Worm (Caenorhabditis elegans) whole organism, L1 larva: Measurements from ENCODE around the gene srw-90.

Experiments used
- C16A3.4 ChIP-seq: fragments of 150-350 bp; optimal IDR thresholded peaks from 2 replicates; lab custom pipeline; 2014; ENCODE audit warnings: missing biosample characterization, missing genetic modification characterization
- C34B4.2 ChIP-seq: sonication (generic microtip); optimal IDR thresholded peaks from 2 replicates; lab custom pipeline; 2017; ENCODE audit warnings: mild to moderate bottlenecking, missing genetic modification characterization, missing compliant biosample characterization
- F16B12.6 ChIP-seq: fragments of 150-350 bp; optimal IDR thresholded peaks from 2 replicates; lab custom pipeline; 2014; ENCODE audit warnings: missing biosample characterization, missing genetic modification characterization
- ama-1 ChIP-seq: fragments of 150-350 bp; optimal IDR thresholded peaks from 2 replicates; lab custom pipeline; 2014
- ceh-8 ChIP-seq: fragments of 200-800 bp; sonication (Bioruptor generic); optimal IDR thresholded peaks from 2 replicates; lab custom pipeline; 2018; ENCODE audit warnings: mild to moderate bottlenecking, missing genetic modification characterization, moderate library complexity, missing compliant biosample characterization
- ceh-82 ChIP-seq, 3 experiments: fragments of 150-350 bp in 1 of 3; sonication (generic microtip) in 2 of 3; optimal IDR thresholded peaks; 2 replicates each; lab custom pipeline; 2014 to 2017; ENCODE audit warnings: missing biosample characterization in 3 of 3, missing genetic modification characterization in 3 of 3
- ceh-88 ChIP-seq: fragments of 200-800 bp; sonication (Bioruptor generic); IDR thresholded peaks from 2 replicates; pipeline ENCODE4 v1.3.6; 2022; ENCODE audit warnings: missing genetic modification characterization, missing compliant biosample characterization
- ceh-90 ChIP-seq: sonication (generic microtip); optimal IDR thresholded peaks from 2 replicates; lab custom pipeline; 2016; ENCODE audit warnings: missing genetic modification characterization, missing compliant biosample characterization
- dsc-1 ChIP-seq: sonication (generic microtip); optimal IDR thresholded peaks from 2 replicates; lab custom pipeline; 2016; ENCODE audit warnings: mild to moderate bottlenecking, missing genetic modification characterization, missing compliant biosample characterization
- efl-1 ChIP-seq, 4 experiments: fragments of 150-350 bp; optimal IDR thresholded peaks in 3 of 4; peaks in 1 of 4; 1 replicate in 1 of 4; 2 replicates in 3 of 4; lab custom pipeline; 2014; ENCODE audit warnings: missing biosample characterization in 2 of 4, missing genetic modification characterization in 2 of 4, missing genetic modification reagents in 2 of 4
- efl-3 ChIP-seq: fragments of 200-800 bp; sonication (Bioruptor generic); optimal IDR thresholded peaks from 2 replicates; lab custom pipeline; 2018; ENCODE audit warnings: mild to moderate bottlenecking, missing genetic modification characterization, missing compliant biosample characterization
- egl-13 ChIP-seq: sonication (generic microtip); optimal IDR thresholded peaks from 2 replicates; lab custom pipeline; 2016; ENCODE audit warnings: missing genotype, missing genetic modification reagents, missing genetic modification characterization, missing compliant biosample characterization
- egl-27 ChIP-seq, 2 experiments: fragments of 150-350 bp in 1 of 2; sonication (generic microtip); optimal IDR thresholded peaks; 3 replicates each; lab custom pipeline; 2017 to 2018; ENCODE audit warnings: missing biosample characterization in 2 of 2, missing genetic modification characterization in 2 of 2, missing genetic modification reagents in 2 of 2
- elt-2 ChIP-seq: sonication (generic microtip); optimal IDR thresholded peaks from 2 replicates; lab custom pipeline; 2016; ENCODE audit warnings: missing genetic modification characterization, mild to moderate bottlenecking, inconsistent platforms, missing compliant biosample characterization, missing genetic modification reagents
- elt-3 ChIP-seq, 6 experiments: fragments of 150-350 bp in 1 of 6; sonication (generic microtip); optimal IDR thresholded peaks; 2 replicates each; lab custom pipeline; 2017 to 2018; ENCODE audit warnings: missing biosample characterization in 6 of 6, missing genetic modification characterization in 6 of 6, inconsistent platforms in 1 of 6
- ets-5 ChIP-seq: fragments of 200-800 bp; sonication (Bioruptor generic); IDR thresholded peaks from 2 replicates; pipeline ENCODE4 v1.3.6; 2022; ENCODE audit warnings: missing genetic modification characterization, missing compliant biosample characterization
- fkh-8 ChIP-seq: sonication (generic microtip); optimal IDR thresholded peaks from 2 replicates; lab custom pipeline; 2016; ENCODE audit warnings: mild to moderate bottlenecking, missing genetic modification characterization, missing compliant biosample characterization
- fos-1 ChIP-seq: fragments of 150-350 bp; optimal IDR thresholded peaks from 2 replicates; lab custom pipeline; 2014; ENCODE audit warnings: missing biosample characterization, missing genetic modification characterization
- grh-1 ChIP-seq: fragments of 200-800 bp; sonication (Bioruptor generic); IDR thresholded peaks from 2 replicates; pipeline ENCODE4 v1.3.6; 2022; ENCODE audit warnings: missing genetic modification reagents, missing genetic modification characterization, missing compliant biosample characterization
- hlh-17 ChIP-seq: fragments of 200-800 bp; sonication (Bioruptor generic); optimal IDR thresholded peaks from 2 replicates; lab custom pipeline; 2018; ENCODE audit warnings: missing genetic modification characterization, mild to moderate bottlenecking, missing compliant biosample characterization, moderate library complexity, borderline replicate concordance
- hlh-4 ChIP-seq: sonication (generic microtip); optimal IDR thresholded peaks from 2 replicates; lab custom pipeline; 2016; ENCODE audit warnings: mild to moderate bottlenecking, missing genetic modification characterization, missing compliant biosample characterization
- hpl-2 ChIP-seq: fragments of 150-350 bp; optimal IDR thresholded peaks from 2 replicates; lab custom pipeline; 2014; ENCODE audit warnings: missing biosample characterization, missing genetic modification reagents, missing genetic modification characterization
- isw-1 ChIP-seq: fragments of 200-800 bp; sonication (Bioruptor generic); IDR thresholded peaks from 2 replicates; pipeline ENCODE4 v1.3.6; 2022; ENCODE audit warnings: missing genetic modification characterization, missing compliant biosample characterization
- jun-1 ChIP-seq: fragments of 150-350 bp; optimal IDR thresholded peaks from 2 replicates; lab custom pipeline; 2014; ENCODE audit warnings: missing biosample characterization, missing genetic modification reagents, missing genetic modification characterization
- lin-13 ChIP-seq: fragments of 150-350 bp; optimal IDR thresholded peaks from 2 replicates; lab custom pipeline; 2014; ENCODE audit warnings: missing biosample characterization, missing genetic modification reagents, missing genetic modification characterization
- lin-14 ChIP-seq: fragments of 200-800 bp; sonication (Bioruptor generic); optimal IDR thresholded peaks from 2 replicates; lab custom pipeline; 2018; ENCODE audit warnings: mild to moderate bottlenecking, missing genetic modification characterization, moderate library complexity, missing compliant biosample characterization
- lin-15B ChIP-seq: fragments of 150-350 bp; sonication (generic microtip); optimal IDR thresholded peaks from 3 replicates; lab custom pipeline; 2014; ENCODE audit warnings: missing biosample characterization, missing genetic modification characterization
- lin-35 ChIP-seq, 2 experiments: fragments of 150-350 bp; optimal IDR thresholded peaks; 2 replicates each; lab custom pipeline; 2014; ENCODE audit warnings: missing biosample characterization in 2 of 2, missing genetic modification characterization in 2 of 2, missing genetic modification reagents in 2 of 2
- lin-39 ChIP-seq: fragments of 150-350 bp; optimal IDR thresholded peaks from 2 replicates; lab custom pipeline; 2014; ENCODE audit warnings: missing biosample characterization, missing genetic modification reagents, missing genetic modification characterization
- lir-3 ChIP-seq: sonication (generic microtip); optimal IDR thresholded peaks from 2 replicates; lab custom pipeline; 2016; ENCODE audit warnings: mild to moderate bottlenecking, missing genetic modification characterization, moderate library complexity, missing compliant biosample characterization; ENCODE audit not compliant: poor library complexity
- lsy-2 ChIP-seq, 2 experiments: fragments of 150-350 bp; optimal IDR thresholded peaks; 2 replicates each; lab custom pipeline; 2014; ENCODE audit warnings: missing biosample characterization in 2 of 2, missing genetic modification characterization in 2 of 2
- mab-9 ChIP-seq: fragments of 200-800 bp; sonication (Bioruptor generic); IDR thresholded peaks from 2 replicates; pipeline ENCODE4 v1.3.6; 2022; ENCODE audit warnings: missing genetic modification reagents, missing genetic modification characterization, missing compliant biosample characterization
- mdl-1 ChIP-seq, 2 experiments: fragments of 150-350 bp; optimal IDR thresholded peaks; 2 replicates each; lab custom pipeline; 2014 to 2017; ENCODE audit warnings: missing biosample characterization in 2 of 2, missing genetic modification characterization in 2 of 2, inconsistent platforms in 1 of 2
- mef-2 ChIP-seq: fragments of 150-350 bp; optimal IDR thresholded peaks from 2 replicates; lab custom pipeline; 2014; ENCODE audit warnings: missing biosample characterization, missing genetic modification characterization
- mep-1 ChIP-seq: fragments of 150-350 bp; optimal IDR thresholded peaks from 2 replicates; lab custom pipeline; 2014; ENCODE audit warnings: missing biosample characterization, missing genetic modification characterization
- nhr-11 ChIP-seq: fragments of 150-350 bp; optimal IDR thresholded peaks from 2 replicates; lab custom pipeline; 2014; ENCODE audit warnings: missing biosample characterization, missing genetic modification characterization
- nhr-12 ChIP-seq: sonication (generic microtip); optimal IDR thresholded peaks from 2 replicates; lab custom pipeline; 2017; ENCODE audit warnings: missing biosample characterization, missing genetic modification characterization
- nhr-28 ChIP-seq: fragments of 150-350 bp; optimal IDR thresholded peaks from 2 replicates; lab custom pipeline; 2014; ENCODE audit warnings: missing biosample characterization, missing genetic modification characterization
- nhr-71 ChIP-seq: sonication (generic microtip); optimal IDR thresholded peaks from 2 replicates; lab custom pipeline; 2016; ENCODE audit warnings: mild to moderate bottlenecking, missing genetic modification characterization, moderate library complexity, missing compliant biosample characterization
- nhr-76 ChIP-seq: sonication (generic microtip); optimal IDR thresholded peaks from 2 replicates; lab custom pipeline; 2017; ENCODE audit warnings: missing biosample characterization, missing genetic modification characterization
- nhr-77 ChIP-seq: fragments of 150-350 bp; optimal IDR thresholded peaks from 2 replicates; lab custom pipeline; 2014; ENCODE audit warnings: missing biosample characterization, missing genetic modification characterization
- nhr-85 ChIP-seq: sonication (generic microtip); peaks from one replicate; lab custom pipeline; 2016; ENCODE audit warnings: missing genetic modification characterization, inconsistent platforms, missing compliant biosample characterization
- nhr-90 ChIP-seq: sonication (generic microtip); optimal IDR thresholded peaks from 2 replicates; lab custom pipeline; 2016; ENCODE audit warnings: mild to moderate bottlenecking, missing genetic modification characterization, missing compliant biosample characterization; ENCODE audit not compliant: poor library complexity
- rnt-1 ChIP-seq: sonication (generic microtip); optimal IDR thresholded peaks from 2 replicates; lab custom pipeline; 2016; ENCODE audit warnings: mild to moderate bottlenecking, missing genetic modification characterization, moderate library complexity, missing compliant biosample characterization
- skn-1 ChIP-seq: fragments of 150-350 bp; optimal IDR thresholded peaks from 2 replicates; lab custom pipeline; 2014; ENCODE audit warnings: missing biosample characterization, missing genetic modification characterization
- snu-23 ChIP-seq: sonication (generic microtip); optimal IDR thresholded peaks from 2 replicates; lab custom pipeline; 2016; ENCODE audit warnings: missing genetic modification characterization, missing compliant biosample characterization
- sptf-1 ChIP-seq: fragments of 150-350 bp; optimal IDR thresholded peaks from 2 replicates; lab custom pipeline; 2014; ENCODE audit warnings: missing biosample characterization, missing genetic modification characterization
- swsn-7 ChIP-seq: sonication (generic microtip); optimal IDR thresholded peaks from 2 replicates; lab custom pipeline; 2016; ENCODE audit warnings: missing genetic modification characterization, missing compliant biosample characterization
- tbx-2 ChIP-seq: sonication (generic microtip); optimal IDR thresholded peaks from 2 replicates; lab custom pipeline; 2016; ENCODE audit warnings: missing genetic modification characterization, missing compliant biosample characterization
- unc-30 ChIP-seq: sonication (generic microtip); optimal IDR thresholded peaks from 2 replicates; lab custom pipeline; 2017; ENCODE audit warnings: missing biosample characterization, missing genetic modification characterization
- zag-1 ChIP-seq: fragments of 150-350 bp; optimal IDR thresholded peaks from 2 replicates; lab custom pipeline; 2014; ENCODE audit warnings: missing biosample characterization, missing genetic modification characterization
- ztf-11 ChIP-seq, 2 experiments: sonication (generic microtip); optimal IDR thresholded peaks; 2 replicates each; lab custom pipeline; 2016 to 2017; ENCODE audit warnings: missing genetic modification characterization in 2 of 2, missing biosample characterization in 1 of 2, missing compliant biosample characterization in 1 of 2

srw-90 gene

DNA sequence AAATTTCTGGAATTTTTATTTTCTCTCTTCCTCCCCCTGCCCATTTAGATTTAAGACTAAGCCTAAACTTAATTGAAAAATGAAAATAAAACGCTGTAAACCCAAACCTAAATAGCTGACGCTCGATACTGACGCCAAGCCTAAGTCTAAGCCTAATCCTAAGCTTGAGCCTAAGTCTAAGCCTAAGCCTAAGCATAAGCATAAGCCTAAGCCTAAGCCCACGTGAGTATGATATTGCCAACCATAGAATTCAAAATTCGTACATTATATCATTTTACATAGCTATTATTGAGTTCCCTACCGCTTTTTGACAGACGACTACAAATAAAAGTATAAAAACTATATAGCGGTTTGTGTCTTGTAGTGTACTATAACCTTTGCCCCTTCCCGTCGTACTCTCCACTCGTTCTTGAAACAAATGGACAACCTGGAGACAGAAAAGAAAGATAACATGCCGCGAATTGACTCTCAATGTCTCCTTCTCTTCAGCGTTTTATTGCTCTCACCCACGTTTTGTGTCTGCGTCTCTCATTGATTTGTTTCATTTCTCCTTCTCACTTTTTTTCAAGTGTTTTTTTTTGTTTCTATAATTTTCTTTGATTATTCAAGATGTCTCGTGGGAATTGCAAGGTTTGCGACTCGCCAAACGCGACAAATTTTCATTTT, 41.5 kb downstream of the srw-90 start, which contains the start of gene nhr-256:
nhr-256 (plus strand) TSS at position 567 of the 666 bp plus-strand sequence.
- peak; percentile 84 for TF ChIP-seq nhr-85 (tag; lab: Kevin White, UChicago)
- no peak for TF ChIP-seq mef-2 (tag; lab: Kevin White, UChicago)
- TF ChIP-seq mdl-1 (tag; optimal IDR thresholded peaks at IDR 0.05; lab: Kevin White, UChicago): peak in 1 of 2 experiments; percentile 71
- TF ChIP-seq lin-39 (tag; lab: Kevin White, UChicago): no peak
- peak; percentile 2 to 34 (median 13) for TF ChIP-seq ceh-82 (tag; optimal IDR thresholded peaks at IDR 0.05; lab: Kevin White, UChicago)
- TF ChIP-seq rnt-1 (tag; lab: Kevin White, UChicago): peak; percentile 60
- no peak for TF ChIP-seq unc-30 (tag; lab: Kevin White, UChicago)
- no peak for TF ChIP-seq egl-13
- no peak for TF ChIP-seq C34B4.2
- TF ChIP-seq hpl-2 (GFP tag; lab: Kevin White, UChicago): peak; percentile 4
- no peak for TF ChIP-seq mab-9
- peak; percentile 85 for TF ChIP-seq elt-2 (tag; lab: Kevin White, UChicago)
- peak; percentile 54 for TF ChIP-seq swsn-7 (tag; lab: Kevin White, UChicago)
- TF ChIP-seq nhr-28 (tag; lab: Kevin White, UChicago): peak; percentile 50
- no peak for TF ChIP-seq ceh-8 (GFP tag; lab: Kevin White, UChicago)
- peak; percentile 50 to 75 for TF ChIP-seq lsy-2 (tag; optimal IDR thresholded peaks at IDR 0.05; lab: Kevin White, UChicago)
- no peak for TF ChIP-seq F16B12.6 (tag; lab: Kevin White, UChicago)
- TF ChIP-seq nhr-71 (tag; lab: Kevin White, UChicago): peak; percentile 84
- TF ChIP-seq C16A3.4 (tag; lab: Kevin White, UChicago): peak; percentile 43
- TF ChIP-seq lin-15B (tag; lab: Kevin White, UChicago): no peak
- TF ChIP-seq mep-1 (tag; lab: Kevin White, UChicago): peak; percentile 61
- TF ChIP-seq isw-1 (GFP tag; lab: Robert Waterston, UW): no peak
- TF ChIP-seq ceh-88 (GFP tag; lab: Robert Waterston, UW): no peak
- TF ChIP-seq lin-35 (GFP tag; optimal IDR thresholded peaks at IDR 0.05; lab: Kevin White, UChicago): peak; percentile 44 to 80
- TF ChIP-seq dsc-1 (tag; lab: Kevin White, UChicago): peak; percentile 40
- TF ChIP-seq nhr-11 (tag; lab: Kevin White, UChicago): peak; percentile 35
- no peak for TF ChIP-seq hlh-17 (GFP tag; lab: Kevin White, UChicago)
- TF ChIP-seq fos-1 (tag; lab: Kevin White, UChicago): peak; percentile 38
- peak; percentile 68 for TF ChIP-seq nhr-90 (tag; lab: Kevin White, UChicago)
- peak; percentile 29 for TF ChIP-seq nhr-12
- peak in 3 of 6 experiments; percentile 22 to 57 (median 56) for TF ChIP-seq elt-3 (tag; optimal IDR thresholded peaks at IDR 0.05; lab: Kevin White, UChicago)
- TF ChIP-seq ets-5 (GFP tag; lab: Robert Waterston, UW): no peak
- TF ChIP-seq ama-1 (lab: Kevin White, UChicago): no peak
- no peak for TF ChIP-seq lin-14 (GFP tag; lab: Kevin White, UChicago)
- no peak for TF ChIP-seq lin-13
- TF ChIP-seq sptf-1 (tag; lab: Kevin White, UChicago): no peak
- TF ChIP-seq nhr-76 (tag; lab: Kevin White, UChicago): no peak
- TF ChIP-seq zag-1: no peak
- peak; percentile 67 for TF ChIP-seq tbx-2 (tag; lab: Kevin White, UChicago)
- no peak for TF ChIP-seq egl-27 (tag; optimal IDR thresholded peaks at IDR 0.05; lab: Kevin White, UChicago)
- no peak for TF ChIP-seq grh-1
- TF ChIP-seq ceh-90 (tag; lab: Kevin White, UChicago): no peak
- TF ChIP-seq ztf-11 (tag; optimal IDR thresholded peaks at IDR 0.05; lab: Kevin White, UChicago): no peak
- peak; percentile 37 for TF ChIP-seq skn-1 (tag; lab: Kevin White, UChicago)
- TF ChIP-seq jun-1 (tag; lab: Kevin White, UChicago): no peak
- no peak for TF ChIP-seq efl-3
- peak; percentile 84 for TF ChIP-seq snu-23 (GFP tag; lab: Kevin White, UChicago)
- peak; percentile 50 for TF ChIP-seq fkh-8 (tag; lab: Kevin White, UChicago)
- peak; percentile 32 for TF ChIP-seq lir-3
- TF ChIP-seq hlh-4 (tag; lab: Kevin White, UChicago): no peak
- TF ChIP-seq nhr-77 (tag; lab: Kevin White, UChicago): peak; percentile 67
- peak; percentile 72 to 82 for TF ChIP-seq efl-1 (optimal IDR thresholded peaks at IDR 0.05; lab: Kevin White, UChicago)
- peak; percentile 43 to 64 for TF ChIP-seq efl-1 (GFP tag; optimal IDR thresholded peaks at IDR 0.05 in 1 of 2; lab: Kevin White, UChicago)
